Comparison of ENCODE assay signal across 5 fruit fly cellular contexts in genomic region chr3L:6338306-6338705, dm6.
TF ChIP-seq lines count a peak whose summit lies in the region.

No protein-coding gene starts in this region.

- TF ChIP-seq CTCF in whole organism, embryonic (GFP tag; optimal IDR thresholded peaks at IDR 0.05; lab: Kevin White, UChicago) = no peak

TF ChIP-seq in whole organism, adult, 20 proteins besides CTCF, POLR2A, EP300 and RAD21:
- no peak for TF ChIP-seq CG14711 (tag; optimal IDR thresholded peaks at IDR 0.05; lab: Kevin White, UChicago)
- TF ChIP-seq kay (GFP tag; lab: Kevin White, UChicago; ENCODE audit: borderline replicate concordance) = peak; percentile 25
- TF ChIP-seq CG33017 (tag; optimal IDR thresholded peaks at IDR 0.05; lab: Kevin White, UChicago) = no peak

TF ChIP-seq in whole organism, embryonic, 481 proteins besides CTCF, POLR2A, EP300 and RAD21 (continues in another document):
- TF ChIP-seq vnd (GFP tag; IDR thresholded peaks at IDR 0.05; lab: Robert Waterston, UW; ENCODE audit: partially characterized antibody) (no peak), row (GFP tag; IDR thresholded peaks at IDR 0.05; lab: Robert Waterston, UW) (peak; percentile 42; the same call in 2 of the 3 replicates), Fer1 (GFP tag; optimal IDR thresholded peaks at IDR 0.05; lab: Kevin White, UChicago) (peak; percentile 34), CG1603 (tag; optimal IDR thresholded peaks at IDR 0.05; lab: Kevin White, UChicago) (peak; percentile 23), slbo (GFP tag; IDR thresholded peaks at IDR 0.05; lab: Robert Waterston, UW) (0 out of 2 replicates have a peak, but pooled peaks have one; percentile 38), ATbp (GFP tag; optimal IDR thresholded peaks at IDR 0.05; lab: Kevin White, UChicago) (peak; percentile 5), otp (GFP tag; IDR thresholded peaks at IDR 0.05; lab: Robert Waterston, UW) (no peak), CG17359 (tag; optimal IDR thresholded peaks at IDR 0.05; lab: Kevin White, UChicago) (peak; percentile 9), CG8290 (GFP tag; optimal IDR thresholded peaks at IDR 0.05; lab: Kevin White, UChicago) (no peak), CG8290 (tag; optimal IDR thresholded peaks at IDR 0.05; lab: Kevin White, UChicago) (peak in 1 of 2 experiments; percentile 13), dmrt99B (tag; optimal IDR thresholded peaks at IDR 0.05; lab: Kevin White, UChicago) (peak; percentile 21), pan (optimal IDR thresholded peaks at IDR 0.05; lab: Kevin White, UChicago) (no peak), pan (GFP tag; optimal IDR thresholded peaks at IDR 0.05 in 1 of 2, IDR thresholded peaks at IDR 0.05 in 1 of 2) (peak in 1 of 2 experiments; percentile 8), salm (tag; optimal IDR thresholded peaks at IDR 0.05; lab: Kevin White, UChicago) (no peak), hth (optimal IDR thresholded peaks at IDR 0.05; lab: Kevin White, UChicago) (no peak), CG18599 (GFP tag; optimal IDR thresholded peaks at IDR 0.05; lab: Kevin White, UChicago) (peak; percentile 52), pfk (GFP tag; optimal IDR thresholded peaks at IDR 0.05; lab: Kevin White, UChicago) (no peak), PHDP (tag; optimal IDR thresholded peaks at IDR 0.05; lab: Kevin White, UChicago) (peak; percentile 9), H2.0 (GFP tag; IDR thresholded peaks at IDR 0.05; lab: Robert Waterston, UW) (0 out of 2 replicates have a peak, but pooled peaks have one; percentile 22), C15 (GFP tag; IDR thresholded peaks at IDR 0.05; lab: Robert Waterston, UW) (no peak), Rfx (GFP tag; IDR thresholded peaks at IDR 0.05; lab: Robert Waterston, UW) (peak; percentile 16; the same call in 1 of the 2 replicates)

TF ChIP-seq in whole organism, prepupa, 60 proteins besides CTCF, POLR2A, EP300 and RAD21:
- TF ChIP-seq CG3032 (tag; optimal IDR thresholded peaks at IDR 0.05; lab: Kevin White, UChicago) = peak; percentile 19
- no peak for TF ChIP-seq Hr38 (GFP tag; optimal IDR thresholded peaks at IDR 0.05; lab: Kevin White, UChicago)
- no peak for TF ChIP-seq CG6792 (GFP tag; optimal IDR thresholded peaks at IDR 0.05; lab: Kevin White, UChicago)
- no peak for TF ChIP-seq Eip75B (GFP tag; optimal IDR thresholded peaks at IDR 0.05; lab: Kevin White, UChicago)
- TF ChIP-seq Sox14 (GFP tag; optimal IDR thresholded peaks at IDR 0.05; lab: Kevin White, UChicago) = peak; percentile 9
- TF ChIP-seq fd85E (GFP tag; optimal IDR thresholded peaks at IDR 0.05; lab: Kevin White, UChicago) = no peak
- no peak for TF ChIP-seq Gug (GFP tag; IDR thresholded peaks at IDR 0.05; lab: Robert Waterston, UW)
- TF ChIP-seq Hr4 (GFP tag; optimal IDR thresholded peaks at IDR 0.05; lab: Kevin White, UChicago) = peak; percentile 14
- TF ChIP-seq Eip93F (GFP tag; optimal IDR thresholded peaks at IDR 0.05; lab: Kevin White, UChicago) = no peak
- peak; percentile 6 for TF ChIP-seq topi (GFP tag; optimal IDR thresholded peaks at IDR 0.05; lab: Kevin White, UChicago)
- peak; percentile 10 for TF ChIP-seq CG10669 (GFP tag; optimal IDR thresholded peaks at IDR 0.05; lab: Kevin White, UChicago)
- TF ChIP-seq CG32006 (GFP tag; optimal IDR thresholded peaks at IDR 0.05; lab: Kevin White, UChicago) = peak; percentile 13
- TF ChIP-seq spab (GFP tag; optimal IDR thresholded peaks at IDR 0.05; lab: Kevin White, UChicago) = peak; percentile 7
- peak; percentile 2 for TF ChIP-seq achi (GFP tag; optimal IDR thresholded peaks at IDR 0.05; lab: Kevin White, UChicago)
- no peak for TF ChIP-seq net (GFP tag; optimal IDR thresholded peaks at IDR 0.05; lab: Kevin White, UChicago)
- no peak for TF ChIP-seq OdsH (GFP tag; optimal IDR thresholded peaks at IDR 0.05; lab: Kevin White, UChicago)
- TF ChIP-seq CG16779 (tag; optimal IDR thresholded peaks at IDR 0.05; lab: Kevin White, UChicago) = no peak
- peak; percentile 10 for TF ChIP-seq CG10631 (GFP tag; optimal IDR thresholded peaks at IDR 0.05; lab: Kevin White, UChicago)
- 0 out of 3 replicates have a peak, but pooled peaks have one; percentile 9 for TF ChIP-seq CG6163 (GFP tag; IDR thresholded peaks at IDR 0.05; lab: Robert Waterston, UW)
- TF ChIP-seq Hr39 (GFP tag; optimal IDR thresholded peaks at IDR 0.05; lab: Kevin White, UChicago) = peak; percentile 8
- TF ChIP-seq svp (GFP tag; lab: Kevin White, UChicago) = peak; percentile 50
- peak; percentile 6 for TF ChIP-seq Met (GFP tag; optimal IDR thresholded peaks at IDR 0.05; lab: Kevin White, UChicago)
- TF ChIP-seq Ets96B (tag; optimal IDR thresholded peaks at IDR 0.05; lab: Kevin White, UChicago) = peak; percentile 24

TF ChIP-seq in whole organism, pupa, 21 proteins besides CTCF, POLR2A, EP300 and RAD21:
- peak; percentile 19 for TF ChIP-seq CG9948 (tag; optimal IDR thresholded peaks at IDR 0.05; lab: Kevin White, UChicago)
- no peak for TF ChIP-seq CG15710 (tag; optimal IDR thresholded peaks at IDR 0.05; lab: Kevin White, UChicago)
- peak; percentile 25 for TF ChIP-seq CG14655 (GFP tag; optimal IDR thresholded peaks at IDR 0.05; lab: Kevin White, UChicago)
- TF ChIP-seq CG12605 (GFP tag; IDR thresholded peaks at IDR 0.05; lab: Robert Waterston, UW) = no peak
- TF ChIP-seq CG8301 (tag; optimal IDR thresholded peaks at IDR 0.05; lab: Kevin White, UChicago) = peak; percentile 8
- peak; percentile 22 for TF ChIP-seq CG8159 (tag; optimal IDR thresholded peaks at IDR 0.05; lab: Kevin White, UChicago)
- TF ChIP-seq CG17806 (tag; optimal IDR thresholded peaks at IDR 0.05; lab: Kevin White, UChicago) = peak; percentile 39

TF ChIP-seq in whole organism, wandering third instar larva, 38 proteins besides CTCF, POLR2A, EP300 and RAD21:
- TF ChIP-seq h (GFP tag; optimal IDR thresholded peaks at IDR 0.05; lab: Kevin White, UChicago) = peak; percentile 5
- peak; percentile 19 for TF ChIP-seq psq (GFP tag; optimal IDR thresholded peaks at IDR 0.05; lab: Kevin White, UChicago)
- TF ChIP-seq Abd-B (GFP tag; optimal IDR thresholded peaks at IDR 0.05; lab: Kevin White, UChicago) = no peak
- TF ChIP-seq CG32264 (GFP tag; optimal IDR thresholded peaks at IDR 0.05; lab: Kevin White, UChicago) = no peak
- no peak for TF ChIP-seq OdsH (GFP tag; optimal IDR thresholded peaks at IDR 0.05; lab: Kevin White, UChicago)
- peak; percentile 9 for TF ChIP-seq ey (GFP tag; optimal IDR thresholded peaks at IDR 0.05; lab: Kevin White, UChicago)
- no peak for TF ChIP-seq Mio (GFP tag; optimal IDR thresholded peaks at IDR 0.05; lab: Kevin White, UChicago)
